Worm (Caenorhabditis elegans) whole organism, L1 larva: ENCODE results near the gene egl-27.

Source experiments
- C04F5.9 ChIP-seq: sonication (generic microtip); optimal IDR thresholded peaks from 2 replicates; lab custom pipeline; 2016; ENCODE audit warnings: missing genetic modification characterization, missing compliant biosample characterization
- C34B4.2 ChIP-seq: sonication (generic microtip); optimal IDR thresholded peaks from 2 replicates; lab custom pipeline; 2017; ENCODE audit warnings: mild to moderate bottlenecking, missing genetic modification characterization, missing compliant biosample characterization
- F16B12.6 ChIP-seq: fragments of 150-350 bp; optimal IDR thresholded peaks from 2 replicates; lab custom pipeline; 2014; ENCODE audit warnings: missing biosample characterization, missing genetic modification characterization
- aha-1 ChIP-seq: fragments of 150-350 bp; optimal IDR thresholded peaks from 2 replicates; lab custom pipeline; 2014; ENCODE audit warnings: missing biosample characterization, missing genetic modification characterization
- alr-1 ChIP-seq: fragments of 200-800 bp; sonication (Bioruptor generic); optimal IDR thresholded peaks from 2 replicates; lab custom pipeline; 2018; ENCODE audit warnings: borderline replicate concordance, mild to moderate bottlenecking, missing genetic modification characterization, missing compliant biosample characterization
- aly-2 ChIP-seq: fragments of 150-350 bp; optimal IDR thresholded peaks from 2 replicates; lab custom pipeline; 2014; ENCODE audit warnings: missing biosample characterization, missing genetic modification characterization
- blmp-1 ChIP-seq: fragments of 150-350 bp; optimal IDR thresholded peaks from 2 replicates; lab custom pipeline; 2014; ENCODE audit warnings: missing biosample characterization, missing genetic modification characterization
- ceh-82 ChIP-seq, 3 experiments: fragments of 150-350 bp in 1 of 3; sonication (generic microtip) in 2 of 3; optimal IDR thresholded peaks; 2 replicates each; lab custom pipeline; 2014 to 2017; ENCODE audit warnings: missing biosample characterization in 3 of 3, missing genetic modification characterization in 3 of 3
- dpl-1 ChIP-seq, 3 experiments: fragments of 150-350 bp in 2 of 3; sonication (generic microtip) in 1 of 3; optimal IDR thresholded peaks; 2 replicates each; lab custom pipeline; 2014 to 2017; ENCODE audit warnings: missing biosample characterization in 3 of 3, missing genetic modification characterization in 3 of 3, missing genetic modification reagents in 3 of 3
- dsc-1 ChIP-seq: sonication (generic microtip); optimal IDR thresholded peaks from 2 replicates; lab custom pipeline; 2016; ENCODE audit warnings: mild to moderate bottlenecking, missing genetic modification characterization, missing compliant biosample characterization
- efl-1 ChIP-seq, 4 experiments: fragments of 150-350 bp; optimal IDR thresholded peaks in 3 of 4; peaks in 1 of 4; 1 replicate in 1 of 4; 2 replicates in 3 of 4; lab custom pipeline; 2014; ENCODE audit warnings: missing biosample characterization in 2 of 4, missing genetic modification characterization in 2 of 4, missing genetic modification reagents in 2 of 4
- egl-13 ChIP-seq: sonication (generic microtip); optimal IDR thresholded peaks from 2 replicates; lab custom pipeline; 2016; ENCODE audit warnings: missing genotype, missing genetic modification reagents, missing genetic modification characterization, missing compliant biosample characterization
- elt-2 ChIP-seq: sonication (generic microtip); optimal IDR thresholded peaks from 2 replicates; lab custom pipeline; 2016; ENCODE audit warnings: missing genetic modification characterization, mild to moderate bottlenecking, inconsistent platforms, missing compliant biosample characterization, missing genetic modification reagents
- elt-3 ChIP-seq, 6 experiments: fragments of 150-350 bp in 1 of 6; sonication (generic microtip); optimal IDR thresholded peaks; 2 replicates each; lab custom pipeline; 2017 to 2018; ENCODE audit warnings: missing biosample characterization in 6 of 6, missing genetic modification characterization in 6 of 6, inconsistent platforms in 1 of 6
- fkh-10 ChIP-seq: sonication (generic microtip); optimal IDR thresholded peaks from 2 replicates; lab custom pipeline; 2017; ENCODE audit warnings: missing biosample characterization, missing genetic modification reagents, missing genetic modification characterization
- fkh-4 ChIP-seq: sonication (generic microtip); optimal IDR thresholded peaks from 2 replicates; lab custom pipeline; 2016; ENCODE audit warnings: missing compliant biosample characterization, missing genetic modification characterization, borderline replicate concordance
- fkh-8 ChIP-seq: sonication (generic microtip); optimal IDR thresholded peaks from 2 replicates; lab custom pipeline; 2016; ENCODE audit warnings: mild to moderate bottlenecking, missing genetic modification characterization, missing compliant biosample characterization
- grh-1 ChIP-seq: fragments of 200-800 bp; sonication (Bioruptor generic); IDR thresholded peaks from 2 replicates; pipeline ENCODE4 v1.3.6; 2022; ENCODE audit warnings: missing genetic modification reagents, missing genetic modification characterization, missing compliant biosample characterization
- hlh-17 ChIP-seq: fragments of 200-800 bp; sonication (Bioruptor generic); optimal IDR thresholded peaks from 2 replicates; lab custom pipeline; 2018; ENCODE audit warnings: missing genetic modification characterization, mild to moderate bottlenecking, missing compliant biosample characterization, moderate library complexity, borderline replicate concordance
- hlh-4 ChIP-seq: sonication (generic microtip); optimal IDR thresholded peaks from 2 replicates; lab custom pipeline; 2016; ENCODE audit warnings: mild to moderate bottlenecking, missing genetic modification characterization, missing compliant biosample characterization
- irx-1 ChIP-seq: sonication (generic microtip); optimal IDR thresholded peaks from 2 replicates; lab custom pipeline; 2016; ENCODE audit warnings: missing genetic modification characterization, missing compliant biosample characterization
- jun-1 ChIP-seq: fragments of 150-350 bp; optimal IDR thresholded peaks from 2 replicates; lab custom pipeline; 2014; ENCODE audit warnings: missing biosample characterization, missing genetic modification reagents, missing genetic modification characterization
- lin-14 ChIP-seq: fragments of 200-800 bp; sonication (Bioruptor generic); optimal IDR thresholded peaks from 2 replicates; lab custom pipeline; 2018; ENCODE audit warnings: mild to moderate bottlenecking, missing genetic modification characterization, moderate library complexity, missing compliant biosample characterization
- lin-15B ChIP-seq: fragments of 150-350 bp; sonication (generic microtip); optimal IDR thresholded peaks from 3 replicates; lab custom pipeline; 2014; ENCODE audit warnings: missing biosample characterization, missing genetic modification characterization
- lin-35 ChIP-seq, 2 experiments: fragments of 150-350 bp; optimal IDR thresholded peaks; 2 replicates each; lab custom pipeline; 2014; ENCODE audit warnings: missing biosample characterization in 2 of 2, missing genetic modification characterization in 2 of 2, missing genetic modification reagents in 2 of 2
- lin-39 ChIP-seq: fragments of 150-350 bp; optimal IDR thresholded peaks from 2 replicates; lab custom pipeline; 2014; ENCODE audit warnings: missing biosample characterization, missing genetic modification reagents, missing genetic modification characterization
- lir-3 ChIP-seq: sonication (generic microtip); optimal IDR thresholded peaks from 2 replicates; lab custom pipeline; 2016; ENCODE audit warnings: mild to moderate bottlenecking, missing genetic modification characterization, moderate library complexity, missing compliant biosample characterization; ENCODE audit not compliant: poor library complexity
- lsy-2 ChIP-seq, 2 experiments: fragments of 150-350 bp; optimal IDR thresholded peaks; 2 replicates each; lab custom pipeline; 2014; ENCODE audit warnings: missing biosample characterization in 2 of 2, missing genetic modification characterization in 2 of 2
- mab-9 ChIP-seq: fragments of 200-800 bp; sonication (Bioruptor generic); IDR thresholded peaks from 2 replicates; pipeline ENCODE4 v1.3.6; 2022; ENCODE audit warnings: missing genetic modification reagents, missing genetic modification characterization, missing compliant biosample characterization
- mef-2 ChIP-seq: fragments of 150-350 bp; optimal IDR thresholded peaks from 2 replicates; lab custom pipeline; 2014; ENCODE audit warnings: missing biosample characterization, missing genetic modification characterization
- nhr-11 ChIP-seq: fragments of 150-350 bp; optimal IDR thresholded peaks from 2 replicates; lab custom pipeline; 2014; ENCODE audit warnings: missing biosample characterization, missing genetic modification characterization
- nhr-12 ChIP-seq: sonication (generic microtip); optimal IDR thresholded peaks from 2 replicates; lab custom pipeline; 2017; ENCODE audit warnings: missing biosample characterization, missing genetic modification characterization
- nhr-20 ChIP-seq: sonication (generic microtip); optimal IDR thresholded peaks from 2 replicates; lab custom pipeline; 2016; ENCODE audit warnings: mild to moderate bottlenecking, missing genetic modification characterization, missing compliant biosample characterization
- nhr-237 ChIP-seq: fragments of 150-350 bp; optimal IDR thresholded peaks from 2 replicates; lab custom pipeline; 2014; ENCODE audit warnings: missing biosample characterization, missing genetic modification characterization
- nhr-28 ChIP-seq: fragments of 150-350 bp; optimal IDR thresholded peaks from 2 replicates; lab custom pipeline; 2014; ENCODE audit warnings: missing biosample characterization, missing genetic modification characterization
- nhr-47 ChIP-seq: sonication (generic microtip); optimal IDR thresholded peaks from 2 replicates; lab custom pipeline; 2016; ENCODE audit warnings: mild to moderate bottlenecking, missing genetic modification characterization, moderate library complexity, missing compliant biosample characterization
- nhr-71 ChIP-seq: sonication (generic microtip); optimal IDR thresholded peaks from 2 replicates; lab custom pipeline; 2016; ENCODE audit warnings: mild to moderate bottlenecking, missing genetic modification characterization, moderate library complexity, missing compliant biosample characterization
- nhr-84 ChIP-seq: sonication (generic microtip); optimal IDR thresholded peaks from 2 replicates; lab custom pipeline; 2017; ENCODE audit warnings: missing biosample characterization, missing genetic modification characterization
- nhr-85 ChIP-seq: sonication (generic microtip); peaks from one replicate; lab custom pipeline; 2016; ENCODE audit warnings: missing genetic modification characterization, inconsistent platforms, missing compliant biosample characterization
- nhr-90 ChIP-seq: sonication (generic microtip); optimal IDR thresholded peaks from 2 replicates; lab custom pipeline; 2016; ENCODE audit warnings: mild to moderate bottlenecking, missing genetic modification characterization, missing compliant biosample characterization; ENCODE audit not compliant: poor library complexity
- pag-3 ChIP-seq: sonication (generic microtip); optimal IDR thresholded peaks from 2 replicates; lab custom pipeline; 2017; ENCODE audit warnings: missing genetic modification characterization, mild to moderate bottlenecking, missing compliant biosample characterization, antibody characterized with exemption, borderline replicate concordance; ENCODE audit not compliant: insufficient read depth
- pqm-1 ChIP-seq: sonication (generic microtip); optimal IDR thresholded peaks from 3 replicates; lab custom pipeline; 2017; ENCODE audit warnings: missing biosample characterization, missing genetic modification characterization
- rnt-1 ChIP-seq: sonication (generic microtip); optimal IDR thresholded peaks from 2 replicates; lab custom pipeline; 2016; ENCODE audit warnings: mild to moderate bottlenecking, missing genetic modification characterization, moderate library complexity, missing compliant biosample characterization
- snu-23 ChIP-seq: sonication (generic microtip); optimal IDR thresholded peaks from 2 replicates; lab custom pipeline; 2016; ENCODE audit warnings: missing genetic modification characterization, missing compliant biosample characterization
- sup-37 ChIP-seq: fragments of 200-800 bp; sonication (Bioruptor generic); optimal IDR thresholded peaks from 2 replicates; lab custom pipeline; 2018; ENCODE audit warnings: mild to moderate bottlenecking, missing genetic modification characterization, missing compliant biosample characterization
- tbx-2 ChIP-seq: sonication (generic microtip); optimal IDR thresholded peaks from 2 replicates; lab custom pipeline; 2016; ENCODE audit warnings: missing genetic modification characterization, missing compliant biosample characterization
- unc-62 ChIP-seq: fragments of 150-350 bp; optimal IDR thresholded peaks from 2 replicates; lab custom pipeline; 2014; ENCODE audit warnings: missing biosample characterization, missing genetic modification reagents, missing genetic modification characterization
- vab-15 ChIP-seq: sonication (generic microtip); optimal IDR thresholded peaks from 2 replicates; lab custom pipeline; 2017; ENCODE audit warnings: missing genotype, mild to moderate bottlenecking, missing genetic modification characterization, missing compliant biosample characterization
- xbp-1 ChIP-seq: sonication (generic microtip); optimal IDR thresholded peaks from 2 replicates; lab custom pipeline; 2016; ENCODE audit warnings: missing genetic modification characterization, missing compliant biosample characterization
- ztf-11 ChIP-seq, 2 experiments: sonication (generic microtip); optimal IDR thresholded peaks; 2 replicates each; lab custom pipeline; 2016 to 2017; ENCODE audit warnings: missing genetic modification characterization in 2 of 2, missing biosample characterization in 1 of 2, missing compliant biosample characterization in 1 of 2

Gene egl-27

DNA sequence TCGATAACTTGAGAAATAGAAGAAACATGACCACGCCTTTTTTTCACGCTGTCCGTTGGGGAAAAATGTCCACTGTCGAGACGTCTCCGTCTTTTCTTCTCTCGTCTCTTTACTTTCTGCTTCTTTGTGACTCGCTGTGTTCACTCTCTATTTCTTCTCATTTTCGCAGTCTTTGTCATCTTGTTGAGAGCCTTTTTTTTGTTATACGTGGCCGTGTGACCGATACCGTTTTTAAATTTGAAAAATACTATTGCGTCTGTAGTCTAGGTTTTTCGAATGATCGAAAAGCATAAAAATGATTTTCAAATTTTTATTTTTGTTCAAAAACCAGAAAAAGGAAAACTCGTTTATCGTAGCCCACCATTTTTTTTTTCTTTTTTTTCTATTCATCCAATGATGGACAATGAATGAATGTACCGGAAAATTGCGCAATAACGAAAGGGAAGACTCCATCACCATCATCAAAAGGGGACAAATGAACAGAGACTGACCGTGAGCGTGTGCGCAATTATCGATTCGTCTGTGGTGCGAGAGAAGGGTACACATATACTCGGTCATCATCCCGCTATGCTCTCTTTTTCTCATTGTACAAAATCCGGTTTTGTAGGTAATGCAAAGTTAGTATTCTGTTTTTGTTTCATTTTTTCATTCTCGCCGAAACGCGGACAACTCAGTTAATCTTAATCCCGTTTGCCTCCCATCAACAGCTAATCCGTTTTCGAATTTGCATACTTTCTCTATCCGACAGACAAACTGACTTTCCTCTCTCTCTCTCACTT lies 9.6 kb downstream of the egl-27 start (continued):
- TF ChIP-seq nhr-71 (tag; lab: Kevin White, UChicago) (no peak), nhr-47 (tag; lab: Kevin White, UChicago) (no peak), lin-15B (tag; lab: Kevin White, UChicago) (no peak), nhr-85 (tag; lab: Kevin White, UChicago) (peak; percentile 75), aly-2 (tag; lab: Kevin White, UChicago) (no peak), irx-1 (no peak), pqm-1 (no peak), hlh-17 (no peak), F16B12.6 (no peak), lin-14 (peak; percentile 18), rnt-1 (tag; lab: Kevin White, UChicago) (peak; percentile 14), ztf-11 (tag; optimal IDR thresholded peaks at IDR 0.05; lab: Kevin White, UChicago) (no peak), vab-15 (no peak), ceh-82 (tag; optimal IDR thresholded peaks at IDR 0.05; lab: Kevin White, UChicago) (peak in 1 of 3 experiments; percentile 11), lin-35 (GFP tag; optimal IDR thresholded peaks at IDR 0.05; lab: Kevin White, UChicago) (no peak), nhr-237 (tag; lab: Kevin White, UChicago) (no peak), aha-1 (tag; lab: Kevin White, UChicago) (no peak), fkh-4 (tag; lab: Kevin White, UChicago) (no peak), grh-1 (GFP tag; lab: Robert Waterston, UW) (peak; percentile 21; the same call in 1 of the 2 replicates), nhr-84 (tag; lab: Kevin White, UChicago) (no peak), mef-2 (no peak), jun-1 (tag; lab: Kevin White, UChicago) (no peak), xbp-1 (tag; lab: Kevin White, UChicago) (no peak), C34B4.2 (tag; lab: Kevin White, UChicago) (no peak), pag-3 (no peak), lin-39 (no peak), fkh-8 (tag; lab: Kevin White, UChicago) (no peak), egl-13 (no peak), C04F5.9 (tag; lab: Kevin White, UChicago) (no peak), unc-62 (no peak), nhr-11 (no peak), alr-1 (tag; lab: Kevin White, UChicago) (no peak)

- TF ChIP-seq tbx-2 (tag; lab: Kevin White, UChicago) (peak; percentile 63), lir-3 (no peak), mef-2 (no peak), sup-37 (GFP tag; lab: Kevin White, UChicago) (no peak), nhr-90 (peak; percentile 12), elt-2 (tag; lab: Kevin White, UChicago) (peak; percentile 49), fkh-8 (tag; lab: Kevin White, UChicago) (no peak), dsc-1 (no peak), dpl-1 (GFP tag; optimal IDR thresholded peaks at IDR 0.05; lab: Kevin White, UChicago) (no peak), efl-1 (optimal IDR thresholded peaks at IDR 0.05; lab: Kevin White, UChicago) (no peak), efl-1 (GFP tag; optimal IDR thresholded peaks at IDR 0.05 in 1 of 2; lab: Kevin White, UChicago) (peak in 1 of 2 experiments; percentile 87), fkh-10 (no peak), lsy-2 (tag; optimal IDR thresholded peaks at IDR 0.05; lab: Kevin White, UChicago) (peak in 1 of 2 experiments; percentile 1), hlh-4 (tag; lab: Kevin White, UChicago) (no peak), nhr-85 (tag; lab: Kevin White, UChicago) (no peak), nhr-71 (tag; lab: Kevin White, UChicago) (peak; percentile 32), elt-3 (tag; optimal IDR thresholded peaks at IDR 0.05; lab: Kevin White, UChicago) (peak in 2 of 6 experiments; percentile 33 to 69), C04F5.9 (tag; lab: Kevin White, UChicago) (no peak), snu-23 (GFP tag; lab: Kevin White, UChicago) (peak; percentile 41), lin-35 (GFP tag; optimal IDR thresholded peaks at IDR 0.05; lab: Kevin White, UChicago) (no peak), nhr-20 (tag; lab: Kevin White, UChicago) (peak; percentile 30), nhr-28 (tag; lab: Kevin White, UChicago) (no peak), mab-9 (no peak), ceh-82 (tag; optimal IDR thresholded peaks at IDR 0.05; lab: Kevin White, UChicago) (no peak), xbp-1 (tag; lab: Kevin White, UChicago) (no peak), nhr-12 (tag; lab: Kevin White, UChicago) (no peak), blmp-1 (tag; lab: Kevin White, UChicago) (peak; percentile 69)
Measured at ce11 chrII:6845006-6845459, 10.2 kb downstream of the egl-27 start.
